Worm (Caenorhabditis elegans): ENCODE measurements around the gene tra-2.

tra-2 gene

ce11 chrII:7001405-7001804 lies 35.9 kb upstream of the tra-2 start (continued):
- TF ChIP-seq dmd-9 (GFP tag; IDR thresholded peaks at IDR 0.05) (peak; percentile 87), hif-1 (tag; optimal IDR thresholded peaks at IDR 0.05) (peak in 1 of 2 experiments; percentile 14), vab-7 (GFP tag; IDR thresholded peaks at IDR 0.05) (peak; percentile 94), egl-43 (GFP tag; IDR thresholded peaks at IDR 0.05) (peak; percentile 97), tra-1 (GFP tag; IDR thresholded peaks at IDR 0.05) (peak; percentile 89), set-16 (GFP tag; IDR thresholded peaks at IDR 0.05) (peak; percentile 53; the same call in 1 of the 2 replicates), lin-29 (GFP tag; IDR thresholded peaks at IDR 0.05) (0 out of 2 replicates have a peak, but pooled peaks have one; percentile 45), spr-3 (GFP tag; optimal IDR thresholded peaks at IDR 0.05) (peak; percentile 67), rbr-2 (tag; optimal IDR thresholded peaks at IDR 0.05) (peak; percentile 42), ceh-20 (GFP tag; IDR thresholded peaks at IDR 0.05) (peak; percentile 40; the same call in 1 of the 2 replicates), aha-1 (tag) (peak; percentile 29), gei-8 (GFP tag; optimal IDR thresholded peaks at IDR 0.05) (peak; percentile 9), lin-1 (GFP tag; IDR thresholded peaks at IDR 0.05) (peak; percentile 89), daf-16 (GFP tag; optimal IDR thresholded peaks at IDR 0.05) (peak in 1 of 2 experiments; percentile 61), daf-16 (tag; optimal IDR thresholded peaks at IDR 0.05) (peak; percentile 24)

ce11 chrII:6995583-6995982 lies 30.1 kb upstream of the tra-2 start:
- TF ChIP-seq mdt-29 (GFP tag; IDR thresholded peaks at IDR 0.05): no peak
- TF ChIP-seq ces-1 (GFP tag; optimal IDR thresholded peaks at IDR 0.05): peak; percentile 1

ce11 chrII:6994677-6995076 lies 29.2 kb upstream of the tra-2 start, which contains the start of gene unc-104:
TSS of gene unc-104 (plus strand) at chrII:6994987.
- TF ChIP-seq nhr-11 (tag; optimal IDR thresholded peaks at IDR 0.05) (no peak), mep-1 (tag; optimal IDR thresholded peaks at IDR 0.05) (peak; percentile 24), fkh-10 (GFP tag; optimal IDR thresholded peaks at IDR 0.05) (peak; percentile 34), ces-1 (GFP tag; optimal IDR thresholded peaks at IDR 0.05) (peak; percentile 91), lsy-2 (tag; optimal IDR thresholded peaks at IDR 0.05) (peak in 1 of 2 experiments; percentile 32), Y75B8A.6 (GFP tag; IDR thresholded peaks at IDR 0.05) (no peak), hlh-30 (tag; optimal IDR thresholded peaks at IDR 0.05; ENCODE audit: insufficient read depth) (peak; percentile 14), unc-62 (GFP tag; optimal IDR thresholded peaks at IDR 0.05 in 1 of 2) (peak in 1 of 2 experiments; percentile 63), unc-62 (tag; optimal IDR thresholded peaks at IDR 0.05) (no peak), rbr-2 (tag; optimal IDR thresholded peaks at IDR 0.05) (peak; percentile 29)

- no peak for TF ChIP-seq Y5F2A.4 (GFP tag; optimal IDR thresholded peaks at IDR 0.05)
- TF ChIP-seq duxl-1 (tag; optimal IDR thresholded peaks at IDR 0.05; ENCODE audit: poor library complexity): no peak
- TF ChIP-seq ama-1 (optimal IDR thresholded peaks at IDR 0.05): no peak
- TF ChIP-seq spr-1 (tag; optimal IDR thresholded peaks at IDR 0.05): no peak
- TF ChIP-seq Y105C5A.15 (GFP tag; IDR thresholded peaks at IDR 0.05): no peak
- TF ChIP-seq madf-5 (GFP tag; IDR thresholded peaks at IDR 0.05): no peak
- TF ChIP-seq lir-3 (tag; optimal IDR thresholded peaks at IDR 0.05): no peak
- TF ChIP-seq zip-2 (tag; optimal IDR thresholded peaks at IDR 0.05): no peak
- no peak for TF ChIP-seq ceh-44 (GFP tag; IDR thresholded peaks at IDR 0.05)
- no peak for TF ChIP-seq nhr-48 (tag; optimal IDR thresholded peaks at IDR 0.05)
- TF ChIP-seq Y48G9A.11 (GFP tag; IDR thresholded peaks at IDR 0.05): no peak
- no peak for TF ChIP-seq egl-43 (GFP tag; IDR thresholded peaks at IDR 0.05)
- no peak for TF ChIP-seq snpc-1.2 (GFP tag; IDR thresholded peaks at IDR 0.05)
- TF ChIP-seq dpl-1 (GFP tag; optimal IDR thresholded peaks at IDR 0.05): peak; percentile 5
- no peak for TF ChIP-seq daf-19 (GFP tag; conservative IDR thresholded peaks at IDR 0.05)
- no peak for TF ChIP-seq nhr-28 (tag; optimal IDR thresholded peaks at IDR 0.05)
- no peak for TF ChIP-seq set-16 (GFP tag; IDR thresholded peaks at IDR 0.05)
- no peak for TF ChIP-seq lin-1 (GFP tag; IDR thresholded peaks at IDR 0.05)
- no peak for TF ChIP-seq ceh-32 (tag; optimal IDR thresholded peaks at IDR 0.05; ENCODE audit: poor library complexity)
- TF ChIP-seq daf-8 (GFP tag; IDR thresholded peaks at IDR 0.05): no peak
- TF ChIP-seq nhr-237 (tag; optimal IDR thresholded peaks at IDR 0.05): no peak
- TF ChIP-seq nhr-10 (tag; optimal IDR thresholded peaks at IDR 0.05): no peak
- no peak for TF ChIP-seq nhr-111 (GFP tag; optimal IDR thresholded peaks at IDR 0.05)
- TF ChIP-seq nhr-41 (GFP tag; IDR thresholded peaks at IDR 0.05): no peak
- TF ChIP-seq ztf-7 (tag; optimal IDR thresholded peaks at IDR 0.05): no peak
- no peak for TF ChIP-seq lin-39 (tag; optimal IDR thresholded peaks at IDR 0.05)
These were observed 27.5 kb upstream of the tra-2 start for ce11 chrII:6992949-6993348.
